Fruit fly (Drosophila melanogaster) whole organism, prepupa: ENCODE data around the gene bab1.

Experiments
- Blimp-1 ChIP-seq: fragments of 200-800 bp; sonication (Bioruptor generic); optimal IDR thresholded peaks from 3 replicates; lab custom pipeline; 2017; ENCODE audit warnings: missing biosample characterization, missing genetic modification characterization, mild to moderate bottlenecking, moderate library complexity, missing genetic modification reagents
- CG10669 ChIP-seq: fragments of 200-800 bp; sonication (Bioruptor generic); optimal IDR thresholded peaks from 3 replicates; lab custom pipeline; 2018; ENCODE audit warnings: missing biosample characterization, mild to moderate bottlenecking, missing genetic modification characterization, moderate library complexity
- CG11762 ChIP-seq: fragments of 200-800 bp; sonication (Bioruptor generic); optimal IDR thresholded peaks from 3 replicates; lab custom pipeline; 2016; ENCODE audit warnings: missing biosample characterization, missing genetic modification characterization; ENCODE audit not compliant: insufficient read depth
- CG1621 ChIP-seq: fragments of 200-800 bp; sonication (Bioruptor generic); optimal IDR thresholded peaks from 3 replicates; lab custom pipeline; 2018; ENCODE audit warnings: missing biosample characterization, mild to moderate bottlenecking, missing genetic modification characterization
- CG3032 ChIP-seq: fragments of 200-800 bp; optimal IDR thresholded peaks from 2 replicates; lab custom pipeline; 2019; ENCODE audit warnings: missing biosample characterization, mild to moderate bottlenecking, missing genetic modification characterization, moderate library complexity
- CG31627 ChIP-seq: fragments of 200-800 bp; sonication (Bioruptor generic); optimal IDR thresholded peaks from 3 replicates; lab custom pipeline; 2016; ENCODE audit warnings: missing biosample characterization, missing genetic modification characterization
- CG32006 ChIP-seq: fragments of 200-800 bp; sonication (Bioruptor generic); optimal IDR thresholded peaks from 3 replicates; lab custom pipeline; 2017; ENCODE audit warnings: missing biosample characterization, mild to moderate bottlenecking, missing genetic modification characterization
- CG34406 ChIP-seq: fragments of 200-800 bp; sonication (Bioruptor generic); optimal IDR thresholded peaks from 3 replicates; lab custom pipeline; 2016; ENCODE audit warnings: missing biosample characterization, missing genetic modification characterization
- CG4318 ChIP-seq: fragments of 200-800 bp; sonication (Bioruptor generic); optimal IDR thresholded peaks from 3 replicates; lab custom pipeline; 2017; ENCODE audit warnings: missing biosample characterization, mild to moderate bottlenecking, missing genetic modification characterization
- CG6276 ChIP-seq: fragments of 200-800 bp; sonication (Bioruptor generic); optimal IDR thresholded peaks from 2 replicates; lab custom pipeline; 2017; ENCODE audit warnings: missing biosample characterization, mild to moderate bottlenecking, missing genetic modification characterization
- CG6808 ChIP-seq: fragments of 200-800 bp; sonication (Bioruptor generic); optimal IDR thresholded peaks from 3 replicates; lab custom pipeline; 2017; ENCODE audit warnings: missing biosample characterization, missing genetic modification characterization, mild to moderate bottlenecking, moderate library complexity, missing genetic modification reagents
- CG6854 ChIP-seq: fragments of 200-800 bp; sonication (Bioruptor generic); optimal IDR thresholded peaks from 2 replicates; lab custom pipeline; 2017; ENCODE audit warnings: missing biosample characterization, mild to moderate bottlenecking, missing genetic modification characterization
- CG8119 ChIP-seq: fragments of 200-800 bp; sonication (Bioruptor generic); IDR thresholded peaks from 3 replicates; pipeline ENCODE4 v1.3.6; 2022; ENCODE audit warnings: missing biosample characterization, missing genetic modification characterization
- CG8319 ChIP-seq: fragments of 200-800 bp; sonication (Bioruptor generic); optimal IDR thresholded peaks from 3 replicates; lab custom pipeline; 2016; ENCODE audit warnings: missing biosample characterization, missing genetic modification characterization
- CG9139 ChIP-seq: fragments of 200-800 bp; sonication (Bioruptor generic); optimal IDR thresholded peaks from 3 replicates; lab custom pipeline; 2017; ENCODE audit warnings: missing biosample characterization, mild to moderate bottlenecking, missing genetic modification characterization
- Eip75B ChIP-seq: fragments of 200-800 bp; sonication (Bioruptor generic); optimal IDR thresholded peaks from 3 replicates; lab custom pipeline; 2016; ENCODE audit warnings: missing biosample characterization, missing genetic modification characterization
- Eip78C ChIP-seq: fragments of 200-800 bp; sonication (Bioruptor generic); peaks from one replicate; lab custom pipeline; 2016; ENCODE audit warnings: missing biosample characterization, missing genetic modification characterization
- Ets21C ChIP-seq: fragments of 200-800 bp; sonication (Bioruptor generic); optimal IDR thresholded peaks from 3 replicates; lab custom pipeline; 2016; ENCODE audit warnings: missing biosample characterization, missing genetic modification characterization
- Hr38 ChIP-seq: sonication (Bioruptor generic); optimal IDR thresholded peaks from 2 replicates; lab custom pipeline; 2016; ENCODE audit warnings: missing biosample characterization, missing genetic modification characterization
- Lpt ChIP-seq: fragments of 200-800 bp; sonication (Bioruptor generic); optimal IDR thresholded peaks from 3 replicates; lab custom pipeline; 2016; ENCODE audit warnings: missing biosample characterization, missing genetic modification characterization
- Met ChIP-seq: fragments of 200-800 bp; sonication (Bioruptor generic); optimal IDR thresholded peaks from 3 replicates; lab custom pipeline; 2016; ENCODE audit warnings: missing biosample characterization, missing genetic modification characterization
- OdsH ChIP-seq: fragments of 200-800 bp; sonication (Bioruptor generic); optimal IDR thresholded peaks from 3 replicates; lab custom pipeline; 2016; ENCODE audit warnings: missing biosample characterization, missing genetic modification characterization
- Smox ChIP-seq: fragments of 200-800 bp; sonication (Bioruptor generic); optimal IDR thresholded peaks from 3 replicates; lab custom pipeline; 2016; ENCODE audit warnings: missing biosample characterization, missing genetic modification characterization
- Sox102F ChIP-seq: fragments of 200-800 bp; sonication (Bioruptor generic); optimal IDR thresholded peaks from 2 replicates; lab custom pipeline; 2016; ENCODE audit warnings: missing biosample characterization, mild to moderate bottlenecking, missing genetic modification characterization
- Sox14 ChIP-seq: fragments of 200-800 bp; sonication (Bioruptor generic); optimal IDR thresholded peaks from 3 replicates; lab custom pipeline; 2016; ENCODE audit warnings: missing biosample characterization, missing genetic modification characterization
- Sox15 ChIP-seq: fragments of 200-800 bp; sonication (Bioruptor generic); optimal IDR thresholded peaks from 3 replicates; lab custom pipeline; 2016; ENCODE audit warnings: missing biosample characterization, missing genetic modification characterization
- achi ChIP-seq: fragments of 200-800 bp; sonication (Bioruptor generic); optimal IDR thresholded peaks from 3 replicates; lab custom pipeline; 2016; ENCODE audit warnings: missing biosample characterization, missing genetic modification characterization
- acj6 ChIP-seq: fragments of 200-800 bp; sonication (Bioruptor generic); optimal IDR thresholded peaks from 3 replicates; lab custom pipeline; 2016; ENCODE audit warnings: missing biosample characterization, missing genetic modification characterization
- cyc ChIP-seq: fragments of 200-800 bp; sonication (Bioruptor generic); optimal IDR thresholded peaks from 3 replicates; lab custom pipeline; 2016; ENCODE audit warnings: missing biosample characterization, missing genetic modification characterization
- dac ChIP-seq: fragments of 200-800 bp; sonication (Bioruptor generic); optimal IDR thresholded peaks from 2 replicates; lab custom pipeline; 2017; ENCODE audit warnings: missing biosample characterization, mild to moderate bottlenecking, missing genetic modification characterization
- eg ChIP-seq: fragments of 200-800 bp; sonication (Bioruptor generic); IDR thresholded peaks from 3 replicates; pipeline ENCODE4 v1.3.6; 2022; ENCODE audit warnings: missing biosample characterization, missing genetic modification characterization
- fd85E ChIP-seq: fragments of 200-800 bp; sonication (Bioruptor generic); optimal IDR thresholded peaks from 3 replicates; lab custom pipeline; 2016; ENCODE audit warnings: missing biosample characterization, missing genetic modification characterization
- fkh ChIP-seq: fragments of 200-800 bp; sonication (Bioruptor generic); optimal IDR thresholded peaks from 3 replicates; lab custom pipeline; 2017; ENCODE audit warnings: missing biosample characterization, mild to moderate bottlenecking, missing genetic modification characterization, moderate library complexity
- pdm3 ChIP-seq: fragments of 200-800 bp; sonication (Bioruptor generic); optimal IDR thresholded peaks from 3 replicates; lab custom pipeline; 2016; ENCODE audit warnings: missing biosample characterization, missing genetic modification characterization
- spab ChIP-seq: fragments of 200-800 bp; sonication (Bioruptor generic); optimal IDR thresholded peaks from 2 replicates; lab custom pipeline; 2017; ENCODE audit warnings: missing biosample characterization, mild to moderate bottlenecking, missing genetic modification characterization, missing genetic modification reagents
- ss ChIP-seq, 2 experiments: fragments of 200-800 bp; sonication (Bioruptor generic); optimal IDR thresholded peaks; 2 replicates in 1 of 2; 3 replicates in 1 of 2; lab custom pipeline; 2017 to 2018; ENCODE audit warnings: mild to moderate bottlenecking in 2 of 2, missing biosample characterization in 2 of 2, missing genetic modification characterization in 2 of 2, moderate library complexity in 1 of 2
- svp ChIP-seq: fragments of 200-800 bp; sonication (Bioruptor generic); peaks from one replicate; lab custom pipeline; 2016; ENCODE audit warnings: missing biosample characterization, missing genetic modification characterization
- topi ChIP-seq: fragments of 200-800 bp; sonication (Bioruptor generic); optimal IDR thresholded peaks from 3 replicates; lab custom pipeline; 2016; ENCODE audit warnings: missing biosample characterization, missing genetic modification characterization
- vri ChIP-seq: fragments of 200-800 bp; sonication (Bioruptor generic); optimal IDR thresholded peaks from 3 replicates; lab custom pipeline; 2016; ENCODE audit warnings: missing biosample characterization, mild to moderate bottlenecking, missing genetic modification characterization

The bab1 gene

dm6 chr3L:1084380-1085097 lies 16.4 kb downstream of the bab1 start (continued):
- TF ChIP-seq CG6276 (GFP tag; lab: Kevin White, UChicago): peak; percentile 31
- peak; percentile 76 for TF ChIP-seq OdsH (GFP tag; lab: Kevin White, UChicago)
- peak; percentile 69 for TF ChIP-seq CG34406 (GFP tag; lab: Kevin White, UChicago)
- peak; percentile 65 for TF ChIP-seq spab (GFP tag; lab: Kevin White, UChicago)
- TF ChIP-seq CG11762 (GFP tag; lab: Kevin White, UChicago): peak; percentile 47
- peak; percentile 29 for TF ChIP-seq Sox14 (GFP tag; lab: Kevin White, UChicago)
- no peak for TF ChIP-seq Blimp-1
- TF ChIP-seq dac (GFP tag; lab: Kevin White, UChicago): peak; percentile 50
- TF ChIP-seq vri (GFP tag; lab: Kevin White, UChicago): no peak
- TF ChIP-seq acj6 (GFP tag; lab: Kevin White, UChicago): peak; percentile 76
- TF ChIP-seq CG9139: peak; percentile 48
- TF ChIP-seq Hr38 (GFP tag; lab: Kevin White, UChicago): no peak
- TF ChIP-seq ss (GFP tag; optimal IDR thresholded peaks at IDR 0.05; lab: Kevin White, UChicago): peak; percentile 10 to 55
- TF ChIP-seq fkh (GFP tag; lab: Kevin White, UChicago): no peak
- peak; percentile 29 for TF ChIP-seq Eip78C
- TF ChIP-seq Sox102F (GFP tag; lab: Kevin White, UChicago): peak; percentile 10
- TF ChIP-seq Eip75B (GFP tag; lab: Kevin White, UChicago): peak; percentile 66
- peak; percentile 25 for TF ChIP-seq topi (GFP tag; lab: Kevin White, UChicago)
- TF ChIP-seq Lpt: peak; percentile 40
- TF ChIP-seq eg (GFP tag; lab: Robert Waterston, UW): peak; percentile 72
- TF ChIP-seq Smox (GFP tag; lab: Kevin White, UChicago): peak; percentile 38
- TF ChIP-seq pdm3 (GFP tag; lab: Kevin White, UChicago): peak; percentile 60
- peak; percentile 50 for TF ChIP-seq CG4318 (GFP tag; lab: Kevin White, UChicago)
- TF ChIP-seq CG6854 (GFP tag; lab: Kevin White, UChicago): no peak
- TF ChIP-seq fd85E: no peak
- peak; percentile 40 for TF ChIP-seq CG8319 (GFP tag; lab: Kevin White, UChicago)

dm6 chr3L:1083323-1083722 lies 17.6 kb downstream of the bab1 start:
- peak; percentile 13 for TF ChIP-seq achi
- peak; percentile 4 for TF ChIP-seq CG32006 (GFP tag; lab: Kevin White, UChicago)
- TF ChIP-seq CG8119 (GFP tag; lab: Robert Waterston, UW): 0 out of 3 replicates have a peak, but pooled peaks have one; percentile 14
- TF ChIP-seq eg (GFP tag; lab: Robert Waterston, UW): peak; percentile 52; the same call in 2 of the 3 replicates
- TF ChIP-seq topi (GFP tag; lab: Kevin White, UChicago): no peak
- no peak for TF ChIP-seq Sox15 (GFP tag; lab: Kevin White, UChicago)
- no peak for TF ChIP-seq CG10669 (GFP tag; lab: Kevin White, UChicago)
- TF ChIP-seq, all 60 proteins: peak for 4

dm6 chr3L:1082883-1083282 lies 18.0 kb downstream of the bab1 start:
- TF ChIP-seq Blimp-1 (no peak), vri (GFP tag; lab: Kevin White, UChicago) (no peak), CG1621 (tag; lab: Kevin White, UChicago) (no peak), CG3032 (tag; lab: Kevin White, UChicago) (no peak), cyc (GFP tag; lab: Kevin White, UChicago) (no peak), CG31627 (GFP tag; lab: Kevin White, UChicago) (no peak), CG11762 (GFP tag; lab: Kevin White, UChicago) (no peak), CG6808 (GFP tag; lab: Kevin White, UChicago) (no peak), svp (GFP tag; lab: Kevin White, UChicago) (no peak), CG6854 (GFP tag; lab: Kevin White, UChicago) (no peak), Met (no peak), acj6 (GFP tag; lab: Kevin White, UChicago) (no peak), Ets21C (no peak)
